Worm (Caenorhabditis elegans) whole organism, midembryonic: ENCODE measurements around the gene K08F4.5.

Experiments used
- flt-1 ChIP-seq: fragments of 200-800 bp; sonication (Bioruptor generic); IDR thresholded peaks from 2 replicates; pipeline ENCODE4 v1.3.6; 2022; ENCODE audit warnings: missing genetic modification characterization, missing compliant biosample characterization
- klf-2 ChIP-seq: fragments of 200-800 bp; sonication (Bioruptor generic); conservative IDR thresholded peaks from 2 replicates; pipeline ENCODE4 v1.3.6; 2022; ENCODE audit warnings: missing genetic modification reagents, missing genetic modification characterization, missing compliant biosample characterization
- tab-1 ChIP-seq: fragments of 200-800 bp; sonication (Bioruptor generic); IDR thresholded peaks from 2 replicates; pipeline ENCODE4 v1.3.6; 2022; ENCODE audit warnings: missing genetic modification characterization, missing compliant biosample characterization
- ztf-29 ChIP-seq: fragments of 200-800 bp; sonication (Bioruptor generic); IDR thresholded peaks from 2 replicates; pipeline ENCODE4 v1.3.6; 2022; ENCODE audit warnings: missing genetic modification reagents, missing genetic modification characterization, missing compliant biosample characterization

DNA sequence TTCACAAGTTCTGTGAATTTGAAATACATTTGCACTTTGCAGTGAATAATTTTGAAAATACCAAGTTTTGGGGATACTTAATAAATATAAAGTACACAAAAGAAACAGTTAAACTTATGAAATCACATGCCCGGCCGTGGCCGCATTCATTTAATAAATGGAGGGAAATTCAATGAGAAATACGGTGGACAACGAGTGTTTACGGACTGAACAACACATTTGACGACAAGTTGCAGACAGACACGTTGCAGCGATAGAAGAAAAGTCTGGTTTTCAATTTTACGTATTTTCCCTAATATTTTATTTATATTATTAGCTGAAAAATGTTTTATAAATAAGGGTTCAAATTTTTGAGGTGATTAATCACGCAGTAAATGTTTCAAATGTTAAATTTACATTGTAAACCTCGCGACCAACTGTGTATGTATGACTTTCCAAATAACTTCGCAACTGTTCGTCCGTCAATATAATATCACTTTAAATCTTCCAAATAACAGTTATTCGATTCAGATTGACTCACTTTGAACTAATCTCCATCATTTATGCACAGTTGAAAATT lies 15.8 kb upstream of the K08F4.5 start, which contains the start of gene copg-1:
- TF ChIP-seq klf-2 (GFP tag; lab: Robert Waterston, UW) = no peak
- no peak for TF ChIP-seq flt-1
- no peak for TF ChIP-seq tab-1
- no peak for TF ChIP-seq ztf-29 (GFP tag; lab: Robert Waterston, UW)
